Fruit fly (Drosophila melanogaster) whole organism, embryonic: ENCODE measurements around the gene Reepl1.

Source experiments
- Blimp-1 ChIP-seq: fragments of 200-800 bp; sonication (Bioruptor generic); optimal IDR thresholded peaks from 3 replicates; lab custom pipeline; 2018; ENCODE audit warnings: missing biosample characterization, missing genetic modification characterization, mild to moderate bottlenecking, moderate library complexity, missing genetic modification reagents
- CG10147 ChIP-seq: fragments of 200-800 bp; sonication (Bioruptor generic); optimal IDR thresholded peaks from 2 replicates; lab custom pipeline; 2019; ENCODE audit warnings: missing biosample characterization, mild to moderate bottlenecking, missing genetic modification characterization, moderate library complexity
- CG10267 ChIP-seq: fragments of 200-800 bp; sonication (Bioruptor generic); optimal IDR thresholded peaks from 2 replicates; lab custom pipeline; 2018; ENCODE audit warnings: missing biosample characterization, mild to moderate bottlenecking, missing genetic modification characterization, moderate library complexity
- CG10543 ChIP-seq: fragments of 200-800 bp; sonication (Bioruptor generic); optimal IDR thresholded peaks from 3 replicates; lab custom pipeline; 2017; ENCODE audit warnings: missing biosample characterization, mild to moderate bottlenecking, missing genetic modification characterization, moderate library complexity
- CG11456 ChIP-seq: fragments of 200-800 bp; sonication (Bioruptor generic); IDR thresholded peaks from 3 replicates; pipeline ENCODE4 v1.3.6; 2022; ENCODE audit warnings: missing biosample characterization, missing genetic modification characterization
- CG13287 ChIP-seq: fragments of 200-800 bp; sonication (Bioruptor generic); IDR thresholded peaks from 2 replicates; pipeline ENCODE4 v1.3.6; 2022; ENCODE audit warnings: missing biosample characterization, missing genetic modification characterization; ENCODE audit not compliant: partially characterized antibody
- CG13424 ChIP-seq: fragments of 200-800 bp; sonication (Bioruptor generic); optimal IDR thresholded peaks from 2 replicates; lab custom pipeline; 2019; ENCODE audit warnings: missing biosample characterization, mild to moderate bottlenecking, missing genetic modification characterization, moderate library complexity
- CG15601 ChIP-seq: fragments of 200-800 bp; sonication (Bioruptor generic); optimal IDR thresholded peaks from 3 replicates; lab custom pipeline; 2019; ENCODE audit warnings: missing biosample characterization, mild to moderate bottlenecking, missing genetic modification characterization, moderate library complexity
- CG16815 ChIP-seq: fragments of 200-800 bp; sonication (Bioruptor generic); optimal IDR thresholded peaks from 3 replicates; lab custom pipeline; 2017; ENCODE audit warnings: missing biosample characterization, mild to moderate bottlenecking, missing genetic modification characterization
- CG17568 ChIP-seq: fragments of 200-800 bp; sonication (Bioruptor generic); optimal IDR thresholded peaks from 2 replicates; lab custom pipeline; 2018; ENCODE audit warnings: missing biosample characterization, mild to moderate bottlenecking, missing genetic modification characterization, moderate library complexity
- CG3407 ChIP-seq: fragments of 200-800 bp; sonication (Bioruptor generic); optimal IDR thresholded peaks from 2 replicates; lab custom pipeline; 2018; ENCODE audit warnings: missing biosample characterization, mild to moderate bottlenecking, missing genetic modification characterization
- CG4404 ChIP-seq: fragments of 200-800 bp; sonication (Bioruptor generic); IDR thresholded peaks from 2 replicates; pipeline ENCODE4 v1.3.6; 2022; ENCODE audit warnings: missing biosample characterization, missing genetic modification characterization
- CG4424 ChIP-seq: fragments of 200-800 bp; sonication (Bioruptor generic); optimal IDR thresholded peaks from 3 replicates; lab custom pipeline; 2016; ENCODE audit warnings: missing biosample characterization, missing genetic modification characterization
- CG4854 ChIP-seq: fragments of 200-800 bp; sonication (Bioruptor generic); optimal IDR thresholded peaks from 2 replicates; lab custom pipeline; 2016; ENCODE audit warnings: missing biosample characterization, missing genetic modification characterization, inconsistent platforms
- CG6765 ChIP-seq: fragments of 200-800 bp; sonication (Bioruptor generic); optimal IDR thresholded peaks from 3 replicates; lab custom pipeline; 2017; ENCODE audit warnings: missing biosample characterization, mild to moderate bottlenecking, missing genetic modification characterization
- CG8478 ChIP-seq: fragments of >200 bp; optimal IDR thresholded peaks from 2 replicates; lab custom pipeline; 2018
- CG9876 ChIP-seq: fragments of 200-800 bp; sonication (Bioruptor generic); optimal IDR thresholded peaks from 2 replicates; lab custom pipeline; 2016; ENCODE audit warnings: missing biosample characterization, missing genetic modification characterization
- CrebB ChIP-seq: fragments of 200-800 bp; sonication (Bioruptor generic); optimal IDR thresholded peaks from 3 replicates; lab custom pipeline; 2018; ENCODE audit warnings: missing biosample characterization, mild to moderate bottlenecking, missing genetic modification characterization
- Dek ChIP-seq: fragments of 200-800 bp; sonication (Bioruptor generic); optimal IDR thresholded peaks from 3 replicates; lab custom pipeline; 2019; ENCODE audit warnings: missing biosample characterization, mild to moderate bottlenecking, missing genetic modification characterization, moderate library complexity
- Doc3 ChIP-seq: fragments of 200-800 bp; sonication (Bioruptor generic); IDR thresholded peaks from 3 replicates; pipeline ENCODE4 v1.3.6; 2022; ENCODE audit warnings: missing biosample characterization, missing genetic modification characterization; ENCODE audit not compliant: partially characterized antibody
- Fer1 ChIP-seq: fragments of 200-800 bp; sonication (Bioruptor generic); optimal IDR thresholded peaks from 2 replicates; lab custom pipeline; 2017; ENCODE audit warnings: missing biosample characterization, mild to moderate bottlenecking, missing genetic modification characterization
- H2.0 ChIP-seq: fragments of 200-800 bp; sonication (Bioruptor generic); IDR thresholded peaks from 2 replicates; pipeline ENCODE4 v1.3.6; 2022; ENCODE audit warnings: missing biosample characterization, missing genetic modification characterization
- Hand ChIP-seq: fragments of 200-800 bp; sonication (Bioruptor generic); optimal IDR thresholded peaks from 2 replicates; lab custom pipeline; 2017; ENCODE audit warnings: mild to moderate bottlenecking, missing biosample characterization, missing genetic modification reagents, missing genetic modification characterization
- Hmr ChIP-seq: fragments of 200-800 bp; sonication (Bioruptor generic); optimal IDR thresholded peaks from 3 replicates; lab custom pipeline; 2017; ENCODE audit warnings: mild to moderate bottlenecking, missing biosample characterization, missing genetic modification reagents, missing genetic modification characterization
- Kr ChIP-seq: fragments of 200-800 bp; sonication (Bioruptor generic); optimal IDR thresholded peaks from 2 replicates; lab custom pipeline; 2017; ENCODE audit warnings: missing biosample characterization, mild to moderate bottlenecking, missing genetic modification characterization
- abd-A ChIP-seq: fragments of 200-800 bp; sonication (Bioruptor generic); optimal IDR thresholded peaks from 3 replicates; lab custom pipeline; 2019; ENCODE audit warnings: missing biosample characterization, mild to moderate bottlenecking, missing genetic modification characterization, moderate library complexity
- amos ChIP-seq: fragments of 200-800 bp; sonication (Bioruptor generic); IDR thresholded peaks from 2 replicates; pipeline ENCODE4 v1.3.6; 2022; ENCODE audit warnings: missing biosample characterization, missing genetic modification characterization; ENCODE audit not compliant: partially characterized antibody
- bab2 ChIP-seq: fragments of 200-800 bp; sonication (Bioruptor generic); optimal IDR thresholded peaks from 2 replicates; lab custom pipeline; 2016; ENCODE audit warnings: missing biosample characterization, missing genetic modification characterization
- cg ChIP-seq: fragments of 200-800 bp; sonication (Bioruptor generic); optimal IDR thresholded peaks from 3 replicates; lab custom pipeline; 2019; ENCODE audit warnings: missing biosample characterization, mild to moderate bottlenecking, missing genetic modification characterization, moderate library complexity
- chm ChIP-seq: fragments of 200-800 bp; sonication (Bioruptor generic); IDR thresholded peaks from 2 replicates; pipeline ENCODE4 v1.3.6; 2022; ENCODE audit warnings: missing biosample characterization, missing genetic modification characterization
- crc ChIP-seq: fragments of 200-800 bp; sonication (Bioruptor generic); optimal IDR thresholded peaks from 2 replicates; lab custom pipeline; 2016; ENCODE audit warnings: missing biosample characterization, missing genetic modification characterization
- croc ChIP-seq: fragments of 200-800 bp; sonication (Bioruptor generic); conservative IDR thresholded peaks from 3 replicates; pipeline ENCODE4 v1.3.6; 2022; ENCODE audit warnings: missing biosample characterization, missing genetic modification characterization
- eve ChIP-seq, 2 experiments: fragments of >200 bp; optimal IDR thresholded peaks; 2 replicates each; lab custom pipeline; 2017; ENCODE audit warnings: missing biosample characterization in 2 of 2, missing genetic modification characterization in 2 of 2
- ewg ChIP-seq: fragments of 200-800 bp; sonication (Bioruptor generic); optimal IDR thresholded peaks from 3 replicates; lab custom pipeline; 2017; ENCODE audit warnings: mild to moderate bottlenecking, missing biosample characterization, missing genetic modification reagents, missing genetic modification characterization
- gcm ChIP-seq: fragments of 200-800 bp; sonication (Bioruptor generic); optimal IDR thresholded peaks from 2 replicates; lab custom pipeline; 2019; ENCODE audit warnings: missing biosample characterization, mild to moderate bottlenecking, missing genetic modification characterization, moderate library complexity
- grn ChIP-seq: fragments of 200-800 bp; sonication (Bioruptor generic); optimal IDR thresholded peaks from 3 replicates; lab custom pipeline; 2017; ENCODE audit warnings: missing biosample characterization, missing genetic modification characterization
- gsb-n ChIP-seq: fragments of 200-800 bp; sonication (Bioruptor generic); optimal IDR thresholded peaks from 3 replicates; lab custom pipeline; 2018; ENCODE audit warnings: missing biosample characterization, mild to moderate bottlenecking, missing genetic modification characterization
- hb ChIP-seq: fragments of 200-800 bp; sonication (Bioruptor generic); IDR thresholded peaks from 3 replicates; pipeline ENCODE4 v1.3.6; 2022; ENCODE audit warnings: missing biosample characterization, missing genetic modification characterization; ENCODE audit not compliant: partially characterized antibody
- jing ChIP-seq: fragments of 200-800 bp; sonication (Bioruptor generic); optimal IDR thresholded peaks from 2 replicates; lab custom pipeline; 2018; ENCODE audit warnings: missing biosample characterization, mild to moderate bottlenecking, missing genetic modification characterization
- klu ChIP-seq: fragments of 200-800 bp; sonication (Bioruptor generic); IDR thresholded peaks from 2 replicates; pipeline ENCODE4 v1.3.6; 2022; ENCODE audit warnings: missing biosample characterization, missing genetic modification characterization
- lbe ChIP-seq: fragments of 200-800 bp; sonication (Bioruptor generic); optimal IDR thresholded peaks from 2 replicates; lab custom pipeline; 2016; ENCODE audit warnings: missing biosample characterization, mild to moderate bottlenecking, missing genetic modification characterization
- lilli ChIP-seq: fragments of 200-800 bp; sonication (Bioruptor generic); optimal IDR thresholded peaks from 3 replicates; lab custom pipeline; 2016; ENCODE audit warnings: missing biosample characterization, missing genetic modification characterization
- maf-S ChIP-seq: fragments of 200-800 bp; sonication (Bioruptor generic); optimal IDR thresholded peaks from 2 replicates; lab custom pipeline; 2016; ENCODE audit warnings: missing biosample characterization, missing genetic modification characterization
- nom ChIP-seq: fragments of 200-800 bp; sonication (Bioruptor generic); optimal IDR thresholded peaks from 2 replicates; lab custom pipeline; 2017; ENCODE audit warnings: missing biosample characterization, missing genetic modification characterization, mild to moderate bottlenecking, moderate library complexity, missing genetic modification reagents
- sens-2 ChIP-seq: fragments of 200-800 bp; sonication (Bioruptor generic); IDR thresholded peaks from 2 replicates; pipeline ENCODE4 v1.3.6; 2022; ENCODE audit warnings: missing biosample characterization, missing genetic modification characterization
- sim ChIP-seq: fragments of 200-800 bp; sonication (Bioruptor generic); IDR thresholded peaks from 2 replicates; pipeline ENCODE4 v1.3.6; 2022; ENCODE audit warnings: missing biosample characterization, missing genetic modification characterization
- tin ChIP-seq: fragments of 200-800 bp; sonication (Bioruptor generic); optimal IDR thresholded peaks from 3 replicates; lab custom pipeline; 2016; ENCODE audit warnings: missing biosample characterization, missing genetic modification characterization
- trem ChIP-seq: fragments of 200-800 bp; optimal IDR thresholded peaks from 3 replicates; lab custom pipeline; 2019; ENCODE audit warnings: missing biosample characterization, mild to moderate bottlenecking, missing genetic modification characterization, moderate library complexity
- vfl ChIP-seq: fragments of 200-800 bp; sonication (Bioruptor generic); optimal IDR thresholded peaks from 2 replicates; lab custom pipeline; 2016; ENCODE audit warnings: missing biosample characterization, missing genetic modification characterization
- zen2 ChIP-seq: fragments of 200-800 bp; sonication (Bioruptor generic); IDR thresholded peaks from 3 replicates; pipeline ENCODE4 v1.3.6; 2022; ENCODE audit warnings: missing biosample characterization, missing genetic modification characterization; ENCODE audit not compliant: partially characterized antibody

Gene Reepl1

DNA sequence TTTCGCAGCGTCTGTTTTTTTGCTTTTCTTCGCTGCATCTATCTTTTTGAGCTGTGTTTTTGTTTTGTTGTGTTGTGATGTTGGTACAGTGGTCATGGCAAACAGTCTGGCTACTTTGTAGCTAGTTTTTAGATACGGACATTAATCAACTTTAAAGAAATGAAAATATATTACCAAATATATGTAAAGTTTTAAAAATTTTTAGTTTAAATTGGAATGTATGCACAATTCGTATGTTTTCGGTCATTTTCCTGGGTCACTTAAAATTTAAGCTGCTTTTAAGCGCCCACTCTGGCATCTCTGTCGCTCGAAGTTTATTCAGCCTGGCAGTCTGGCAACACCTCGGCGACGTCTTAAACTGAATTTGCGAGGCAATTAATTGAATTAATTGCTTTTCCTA is 4.0 kb downstream of the Reepl1 start, which contains the start of gene CG11695 (continued):
- no peak for TF ChIP-seq zen2
- TF ChIP-seq klu (GFP tag; lab: Robert Waterston, UW): peak; percentile 34; the same call in 1 of the 2 replicates
- TF ChIP-seq CG4854 (GFP tag; lab: Kevin White, UChicago): no peak
- TF ChIP-seq grn: no peak
- no peak for TF ChIP-seq vfl (GFP tag; lab: Kevin White, UChicago)
- TF ChIP-seq hb (GFP tag; lab: Robert Waterston, UW): no peak
- no peak for TF ChIP-seq crc
- no peak for TF ChIP-seq CG3407 (GFP tag; lab: Kevin White, UChicago)
- TF ChIP-seq ewg (GFP tag; lab: Kevin White, UChicago): peak; percentile 18
- peak; percentile 40 for TF ChIP-seq bab2 (GFP tag; lab: Kevin White, UChicago)
- TF ChIP-seq CrebB (tag; lab: Kevin White, UChicago): no peak
- TF ChIP-seq CG10147 (GFP tag; lab: Kevin White, UChicago): peak; percentile 71
- TF ChIP-seq sim (GFP tag; lab: Robert Waterston, UW): no peak
- no peak for TF ChIP-seq CG6765 (GFP tag; lab: Kevin White, UChicago)
- peak; percentile 50 for TF ChIP-seq tin (GFP tag; lab: Kevin White, UChicago)
- TF ChIP-seq Doc3: no peak
- TF ChIP-seq Blimp-1 (GFP tag; lab: Kevin White, UChicago): peak; percentile 41
- TF ChIP-seq CG4404 (GFP tag; lab: Robert Waterston, UW): peak; percentile 36; the same call in 1 of the 2 replicates
- TF ChIP-seq jing (GFP tag; lab: Kevin White, UChicago): no peak
- TF ChIP-seq CG10543 (GFP tag; lab: Kevin White, UChicago): peak; percentile 72
- peak; percentile 59; the same call in 1 of the 3 replicates for TF ChIP-seq CG11456 (GFP tag; lab: Robert Waterston, UW)
- peak; percentile 67 for TF ChIP-seq nom
- TF ChIP-seq Hmr (GFP tag; lab: Kevin White, UChicago): peak; percentile 62
- peak; percentile 64 for TF ChIP-seq Dek (tag; lab: Kevin White, UChicago)
- TF ChIP-seq lilli: peak; percentile 81
- peak; percentile 44 for TF ChIP-seq CG15601 (tag; lab: Kevin White, UChicago)
- peak; percentile 58 for TF ChIP-seq CG4424 (GFP tag; lab: Kevin White, UChicago)
- TF ChIP-seq maf-S (GFP tag; lab: Kevin White, UChicago): no peak
- peak; percentile 0 for TF ChIP-seq CG9876 (GFP tag; lab: Kevin White, UChicago)
- peak; percentile 36; the same call in 1 of the 2 replicates for TF ChIP-seq chm
- TF ChIP-seq H2.0 (GFP tag; lab: Robert Waterston, UW): peak; percentile 33; the same call in 1 of the 2 replicates
- no peak for TF ChIP-seq CG17568
- TF ChIP-seq gcm (GFP tag; lab: Kevin White, UChicago): peak; percentile 34
- peak; percentile 44 for TF ChIP-seq gsb-n (tag; lab: Kevin White, UChicago)
- TF ChIP-seq trem (tag; lab: Kevin White, UChicago): peak; percentile 63
- TF ChIP-seq CG10267: peak; percentile 73
- peak; percentile 30; the same call in 1 of the 2 replicates for TF ChIP-seq CG13287 (GFP tag; lab: Robert Waterston, UW)
- TF ChIP-seq Fer1 (GFP tag; lab: Kevin White, UChicago): peak; percentile 73
- TF ChIP-seq lbe (GFP tag; lab: Kevin White, UChicago): peak; percentile 46
- peak; percentile 39 for TF ChIP-seq CG16815
- TF ChIP-seq cg: no peak
- no peak for TF ChIP-seq eve (GFP tag; optimal IDR thresholded peaks at IDR 0.05; lab: Kevin White, UChicago)
- TF ChIP-seq amos (GFP tag; lab: Robert Waterston, UW): no peak
- peak; percentile 78 for TF ChIP-seq CG13424
- TF ChIP-seq abd-A (tag; lab: Kevin White, UChicago): no peak
- TF ChIP-seq croc: no peak
- no peak for TF ChIP-seq sens-2 (GFP tag; lab: Robert Waterston, UW)
- TF ChIP-seq Hand: no peak
- TF ChIP-seq Kr (GFP tag; lab: Kevin White, UChicago): no peak
- no peak for TF ChIP-seq CG8478
